Worm (Caenorhabditis elegans): ENCODE results near the gene mec-12.

DNA sequence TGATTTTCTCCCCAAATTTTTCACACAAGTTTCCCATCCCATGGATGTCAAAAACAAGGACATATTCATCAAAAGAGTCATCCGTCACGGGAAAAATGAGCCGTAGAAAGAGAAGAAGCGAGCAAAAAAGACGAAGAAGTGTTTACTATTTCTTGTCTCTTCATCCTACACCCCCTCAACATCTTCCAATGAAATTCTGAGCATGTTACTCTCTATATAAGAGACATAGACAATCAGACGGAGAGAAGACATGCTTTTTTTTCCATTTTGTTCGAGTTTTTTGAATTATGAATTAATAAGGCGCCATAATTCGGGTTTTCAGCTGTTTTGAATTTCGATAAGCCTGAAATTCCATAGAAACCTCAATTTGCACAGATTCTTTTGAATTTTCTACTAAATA is 42.9 kb downstream of the mec-12 start:
- TF ChIP-seq flt-1 (GFP tag; IDR thresholded peaks at IDR 0.05) (no peak), ama-1 (optimal IDR thresholded peaks at IDR 0.05) (no peak), tra-4 (tag; optimal IDR thresholded peaks at IDR 0.05) (no peak), aly-1 (tag; optimal IDR thresholded peaks at IDR 0.05) (no peak), F13C5.2 (tag; optimal IDR thresholded peaks at IDR 0.05) (no peak)
